Fruit fly (Drosophila melanogaster) whole organism, pupa: ENCODE results near the gene Capa.

Source experiments
- CG13204 ChIP-seq: fragments of 200-800 bp; sonication (Bioruptor generic); optimal IDR thresholded peaks from 2 replicates; lab custom pipeline; 2018; ENCODE audit warnings: missing biosample characterization, mild to moderate bottlenecking, missing genetic modification characterization, moderate library complexity
- CG15710 ChIP-seq: fragments of 200-800 bp; sonication (Bioruptor generic); optimal IDR thresholded peaks from 2 replicates; lab custom pipeline; 2018; ENCODE audit warnings: missing biosample characterization, mild to moderate bottlenecking, missing genetic modification characterization, moderate library complexity
- CG17806 ChIP-seq: fragments of 200-800 bp; sonication (Bioruptor generic); optimal IDR thresholded peaks from 2 replicates; lab custom pipeline; 2018; ENCODE audit warnings: missing biosample characterization, mild to moderate bottlenecking, missing genetic modification characterization, moderate library complexity
- CG4496 ChIP-seq: fragments of 200-800 bp; sonication (Bioruptor generic); IDR thresholded peaks from 3 replicates; pipeline ENCODE4 v1.3.6; 2022; ENCODE audit warnings: missing biosample characterization, missing genetic modification characterization
- CG8159 ChIP-seq: fragments of 200-800 bp; sonication (Bioruptor generic); optimal IDR thresholded peaks from 3 replicates; lab custom pipeline; 2018; ENCODE audit warnings: missing biosample characterization, mild to moderate bottlenecking, missing genetic modification characterization, moderate library complexity
- CG9948 ChIP-seq: fragments of 200-800 bp; sonication (Bioruptor generic); optimal IDR thresholded peaks from 2 replicates; lab custom pipeline; 2018; ENCODE audit warnings: missing biosample characterization, mild to moderate bottlenecking, missing genetic modification characterization, moderate library complexity
- EcR ChIP-seq: fragments of 200-800 bp; sonication (Bioruptor generic); optimal IDR thresholded peaks from 3 replicates; lab custom pipeline; 2019; ENCODE audit warnings: missing biosample characterization, missing genetic modification characterization, mild to moderate bottlenecking, moderate library complexity, missing genetic modification reagents
- Ets98B ChIP-seq: fragments of 200-800 bp; sonication (Bioruptor generic); IDR thresholded peaks from 2 replicates; pipeline ENCODE4 v1.3.6; 2022; ENCODE audit warnings: missing biosample characterization, missing genetic modification characterization
- Pif1A ChIP-seq: fragments of 200-800 bp; sonication (Bioruptor generic); optimal IDR thresholded peaks from 3 replicates; lab custom pipeline; 2016; ENCODE audit warnings: missing biosample characterization, missing genetic modification characterization
- Snoo ChIP-seq: fragments of 200-800 bp; sonication (Bioruptor generic); optimal IDR thresholded peaks from 3 replicates; lab custom pipeline; 2017; ENCODE audit warnings: missing biosample characterization, mild to moderate bottlenecking, missing genetic modification characterization, inconsistent platforms
- fd96Ca ChIP-seq: fragments of 200-800 bp; sonication (Bioruptor generic); IDR thresholded peaks from 3 replicates; pipeline ENCODE4 v1.3.6; 2022; ENCODE audit warnings: missing biosample characterization, missing genetic modification characterization
- rn ChIP-seq: fragments of 200-800 bp; sonication (Bioruptor generic); IDR thresholded peaks from 2 replicates; pipeline ENCODE4 v1.3.6; 2022; ENCODE audit warnings: missing biosample characterization, missing genetic modification characterization

DNA sequence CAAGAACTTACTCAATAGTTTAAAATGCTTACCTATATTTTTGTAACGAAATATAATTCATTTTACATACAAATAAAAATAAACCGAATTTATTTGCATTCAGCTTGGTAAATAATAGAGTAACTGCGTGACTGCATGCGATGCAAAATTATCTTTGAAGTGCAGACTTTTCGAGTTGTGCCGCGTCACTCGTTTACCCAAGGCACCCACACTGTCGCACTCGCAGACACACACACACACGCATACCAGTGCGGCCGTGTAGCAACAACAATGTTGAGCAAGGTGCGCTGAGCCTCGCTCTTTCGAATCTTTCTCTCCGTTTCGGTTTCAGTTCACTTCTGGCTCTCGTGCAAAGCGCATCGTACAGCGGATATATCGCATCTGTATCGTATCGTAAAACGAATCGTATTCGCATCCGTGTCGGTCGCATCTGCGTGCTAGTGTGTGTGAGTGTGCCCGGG lies 37.4 kb downstream of the Capa start, which contains the start of gene CG31038:
- no peak for TF ChIP-seq CG17806 (tag; lab: Kevin White, UChicago)
- peak; percentile 18 for TF ChIP-seq CG9948 (tag; lab: Kevin White, UChicago)
- TF ChIP-seq rn (GFP tag; lab: Robert Waterston, UW), result no peak
- peak; percentile 12 for TF ChIP-seq CG15710 (tag; lab: Kevin White, UChicago)
- peak; percentile 77 for TF ChIP-seq CG4496 (GFP tag; lab: Robert Waterston, UW)
- peak; percentile 52 for TF ChIP-seq CG13204 (GFP tag; lab: Kevin White, UChicago)
- TF ChIP-seq Ets98B (GFP tag; lab: Robert Waterston, UW), result peak; percentile 85; the same call in 1 of the 2 replicates
- TF ChIP-seq fd96Ca (GFP tag; lab: Robert Waterston, UW), result peak; percentile 50; the same call in 1 of the 3 replicates
- peak; percentile 58 for TF ChIP-seq CG8159 (tag; lab: Kevin White, UChicago)
- peak; percentile 68 for TF ChIP-seq EcR (GFP tag; lab: Kevin White, UChicago)
- no peak for TF ChIP-seq Snoo (tag; lab: Kevin White, UChicago)
- peak; percentile 61 for TF ChIP-seq Pif1A (GFP tag; lab: Kevin White, UChicago)
